Fruit fly (Drosophila melanogaster): ENCODE data around the gene CG11885.

Gene CG11885

dm6 chr2L:421119-421821 is at the start of gene CG11885, which contains the start of gene CG13692 (continued):
- TF ChIP-seq ato (GFP tag; IDR thresholded peaks at IDR 0.05; ENCODE audit: partially characterized antibody) (peak; percentile 97), HLH3B (GFP tag; IDR thresholded peaks at IDR 0.05) (no peak; the same call in 1 of the 2 replicates), CG17385 (GFP tag; optimal IDR thresholded peaks at IDR 0.05) (peak; percentile 15), CG17802 (tag; optimal IDR thresholded peaks at IDR 0.05) (peak; percentile 24), Ada2b (GFP tag; IDR thresholded peaks at IDR 0.05) (no peak), tio (GFP tag; optimal IDR thresholded peaks at IDR 0.05) (no peak), CG9609 (GFP tag; optimal IDR thresholded peaks at IDR 0.05) (peak; percentile 0), CG11560 (tag; IDR thresholded peaks at IDR 0.05) (no peak), CG10959 (GFP tag; IDR thresholded peaks at IDR 0.05) (no peak), CG9215 (GFP tag; IDR thresholded peaks at IDR 0.05) (no peak), CG9876 (GFP tag; optimal IDR thresholded peaks at IDR 0.05) (no peak), Sox100B (GFP tag; optimal IDR thresholded peaks at IDR 0.05) (no peak), gro (GFP tag; optimal IDR thresholded peaks at IDR 0.05) (peak; percentile 56), Blimp-1 (GFP tag; optimal IDR thresholded peaks at IDR 0.05) (no peak), pnt (GFP tag; optimal IDR thresholded peaks at IDR 0.05) (no peak), schlank (tag; optimal IDR thresholded peaks at IDR 0.05) (no peak), Tbp (GFP tag; optimal IDR thresholded peaks at IDR 0.05) (no peak), al (GFP tag; IDR thresholded peaks at IDR 0.05) (peak; percentile 8; the same call in 1 of the 2 replicates), gem (tag; optimal IDR thresholded peaks at IDR 0.05) (peak; percentile 31), CG1832 (GFP tag; optimal IDR thresholded peaks at IDR 0.05) (no peak), Hmr (GFP tag; optimal IDR thresholded peaks at IDR 0.05) (peak; percentile 71), nerfin-2 (GFP tag; IDR thresholded peaks at IDR 0.05; ENCODE audit: partially characterized antibody) (peak; percentile 95), usp (GFP tag; optimal IDR thresholded peaks at IDR 0.05) (no peak), CG9797 (GFP tag; optimal IDR thresholded peaks at IDR 0.05) (peak; percentile 92), ro (GFP tag; IDR thresholded peaks at IDR 0.05) (no peak), stc (GFP tag; IDR thresholded peaks at IDR 0.05) (no peak), Six4 (GFP tag; optimal IDR thresholded peaks at IDR 0.05) (no peak), vfl (GFP tag; optimal IDR thresholded peaks at IDR 0.05) (peak; percentile 43), Kr (GFP tag; optimal IDR thresholded peaks at IDR 0.05) (no peak), CG10543 (GFP tag; optimal IDR thresholded peaks at IDR 0.05) (no peak), Ets97D (GFP tag; optimal IDR thresholded peaks at IDR 0.05) (peak; percentile 94), Dip2 (GFP tag; IDR thresholded peaks at IDR 0.05) (no peak), CG1024 (GFP tag; IDR thresholded peaks at IDR 0.05) (no peak), CG6813 (GFP tag; optimal IDR thresholded peaks at IDR 0.05) (no peak), CG33557 (GFP tag; optimal IDR thresholded peaks at IDR 0.05) (no peak), CG1602 (GFP tag; optimal IDR thresholded peaks at IDR 0.05) (no peak), CG12391 (tag; optimal IDR thresholded peaks at IDR 0.05) (peak; percentile 58), hth (optimal IDR thresholded peaks at IDR 0.05) (no peak), CG2202 (tag; optimal IDR thresholded peaks at IDR 0.05) (no peak), sens (GFP tag) (peak; percentile 95), CG6689 (GFP tag; IDR thresholded peaks at IDR 0.05) (no peak), ac (GFP tag; optimal IDR thresholded peaks at IDR 0.05) (no peak), tin (GFP tag; optimal IDR thresholded peaks at IDR 0.05) (no peak), gcm (GFP tag; optimal IDR thresholded peaks at IDR 0.05) (peak; percentile 37), CG6175 (GFP tag; IDR thresholded peaks at IDR 0.05) (no peak), ci (GFP tag; IDR thresholded peaks at IDR 0.05) (no peak; the same call in 2 of the 3 replicates), Sox102F (GFP tag; optimal IDR thresholded peaks at IDR 0.05) (no peak), CG9817 (tag; optimal IDR thresholded peaks at IDR 0.05) (peak; percentile 58), CG17359 (tag; optimal IDR thresholded peaks at IDR 0.05) (peak; percentile 16), Sin3A (optimal IDR thresholded peaks at IDR 0.05) (peak; percentile 38), Xbp1 (GFP tag; optimal IDR thresholded peaks at IDR 0.05) (peak; percentile 53)

All from whole organism, embryonic.